Fruit fly (Drosophila melanogaster) whole organism, prepupa: Measurements from ENCODE around the gene bru3.

Experiments used
- CG11294 ChIP-seq: fragments of 200-800 bp; sonication (Bioruptor generic); IDR thresholded peaks from 2 replicates; pipeline ENCODE4 v1.3.6; 2022; ENCODE audit warnings: missing biosample characterization, missing genetic modification characterization
- CG3032 ChIP-seq: fragments of 200-800 bp; optimal IDR thresholded peaks from 2 replicates; lab custom pipeline; 2019; ENCODE audit warnings: missing biosample characterization, mild to moderate bottlenecking, missing genetic modification characterization, moderate library complexity
- CG6163 ChIP-seq: fragments of 200-800 bp; sonication (Bioruptor generic); IDR thresholded peaks from 3 replicates; pipeline ENCODE4 v1.3.6; 2022; ENCODE audit warnings: missing biosample characterization, missing genetic modification characterization
- CG6276 ChIP-seq: fragments of 200-800 bp; sonication (Bioruptor generic); optimal IDR thresholded peaks from 2 replicates; lab custom pipeline; 2017; ENCODE audit warnings: missing biosample characterization, mild to moderate bottlenecking, missing genetic modification characterization
- CG6854 ChIP-seq: fragments of 200-800 bp; sonication (Bioruptor generic); optimal IDR thresholded peaks from 2 replicates; lab custom pipeline; 2017; ENCODE audit warnings: missing biosample characterization, mild to moderate bottlenecking, missing genetic modification characterization
- Hr39 ChIP-seq: fragments of 200-800 bp; sonication (Bioruptor generic); optimal IDR thresholded peaks from 2 replicates; lab custom pipeline; 2016; ENCODE audit warnings: missing biosample characterization, missing genetic modification characterization
- Sox102F ChIP-seq: fragments of 200-800 bp; sonication (Bioruptor generic); optimal IDR thresholded peaks from 2 replicates; lab custom pipeline; 2016; ENCODE audit warnings: missing biosample characterization, mild to moderate bottlenecking, missing genetic modification characterization
- achi ChIP-seq: fragments of 200-800 bp; sonication (Bioruptor generic); optimal IDR thresholded peaks from 3 replicates; lab custom pipeline; 2016; ENCODE audit warnings: missing biosample characterization, missing genetic modification characterization
- ss ChIP-seq, 2 experiments: fragments of 200-800 bp; sonication (Bioruptor generic); optimal IDR thresholded peaks; 2 replicates in 1 of 2; 3 replicates in 1 of 2; lab custom pipeline; 2017 to 2018; ENCODE audit warnings: mild to moderate bottlenecking in 2 of 2, missing biosample characterization in 2 of 2, missing genetic modification characterization in 2 of 2, moderate library complexity in 1 of 2
- vri ChIP-seq: fragments of 200-800 bp; sonication (Bioruptor generic); optimal IDR thresholded peaks from 3 replicates; lab custom pipeline; 2016; ENCODE audit warnings: missing biosample characterization, mild to moderate bottlenecking, missing genetic modification characterization

- TF ChIP-seq Sox102F (GFP tag; lab: Kevin White, UChicago) = no peak
- TF ChIP-seq Hr39 (GFP tag; lab: Kevin White, UChicago) = no peak
- no peak for TF ChIP-seq CG11294 (GFP tag; lab: Robert Waterston, UW)
- TF ChIP-seq CG6276 (GFP tag; lab: Kevin White, UChicago) = no peak
- TF ChIP-seq CG6163 (GFP tag; lab: Robert Waterston, UW) = no peak
- TF ChIP-seq vri (GFP tag; lab: Kevin White, UChicago) = no peak
- TF ChIP-seq CG6854 = no peak
- TF ChIP-seq ss (GFP tag; optimal IDR thresholded peaks at IDR 0.05; lab: Kevin White, UChicago) = no peak
- TF ChIP-seq achi = no peak
- no peak for TF ChIP-seq CG3032 (tag; lab: Kevin White, UChicago)
These were observed 140.5 kb downstream of the bru3 start for dm6 chr3L:13662567-13663146.
